Fruit fly (Drosophila melanogaster) whole organism, adult: ENCODE measurements around the gene CG43156.

Experiments used
- CG11617 ChIP-seq: fragments of 200-800 bp; sonication (Bioruptor generic); optimal IDR thresholded peaks from 2 replicates; lab custom pipeline; 2017; ENCODE audit warnings: mild to moderate bottlenecking, missing biosample characterization, missing genetic modification reagents, missing genetic modification characterization
- CG1620 ChIP-seq: fragments of 200-800 bp; sonication (Bioruptor generic); optimal IDR thresholded peaks from 2 replicates; lab custom pipeline; 2016; ENCODE audit warnings: missing biosample characterization, missing genetic modification characterization
- CG33017 ChIP-seq: fragments of 200-800 bp; sonication (Bioruptor generic); optimal IDR thresholded peaks from 2 replicates; lab custom pipeline; 2018; ENCODE audit warnings: missing biosample characterization, mild to moderate bottlenecking, missing genetic modification characterization, moderate library complexity
- CG5204 ChIP-seq: fragments of 200-800 bp; sonication (Bioruptor generic); optimal IDR thresholded peaks from 2 replicates; lab custom pipeline; 2016; ENCODE audit warnings: missing biosample characterization, missing genetic modification characterization
- CG7101 ChIP-seq: fragments of 200-800 bp; sonication (Bioruptor generic); optimal IDR thresholded peaks from 2 replicates; lab custom pipeline; 2018; ENCODE audit warnings: missing biosample characterization, mild to moderate bottlenecking, missing genetic modification characterization, moderate library complexity
- Clk ChIP-seq: fragments of 200-800 bp; sonication (Bioruptor generic); optimal IDR thresholded peaks from 2 replicates; lab custom pipeline; 2017; ENCODE audit warnings: missing biosample characterization, missing genetic modification characterization
- Crg-1 ChIP-seq: fragments of 200-800 bp; sonication (Bioruptor generic); optimal IDR thresholded peaks from 2 replicates; lab custom pipeline; 2016; ENCODE audit warnings: missing biosample characterization, missing genetic modification characterization
- Hr96 ChIP-seq: fragments of 200-800 bp; sonication (Bioruptor generic); optimal IDR thresholded peaks from 2 replicates; lab custom pipeline; 2016; ENCODE audit warnings: missing biosample characterization, missing genetic modification characterization
- Mnt ChIP-seq: fragments of 200-800 bp; sonication (Bioruptor generic); optimal IDR thresholded peaks from 2 replicates; lab custom pipeline; 2016; ENCODE audit warnings: missing biosample characterization, mild to moderate bottlenecking, missing genetic modification characterization
- cnc ChIP-seq, 2 experiments: fragments of >200 bp; optimal IDR thresholded peaks; 2 replicates each; lab custom pipeline; 2017
- kay ChIP-seq: fragments of 200-800 bp; sonication (Bioruptor generic); peaks from one replicate; lab custom pipeline; 2016; ENCODE audit warnings: missing biosample characterization, missing genetic modification characterization, borderline replicate concordance
- ovo ChIP-seq: fragments of 200-800 bp; sonication (Bioruptor generic); optimal IDR thresholded peaks from 2 replicates; lab custom pipeline; 2016; ENCODE audit warnings: missing biosample characterization, missing genetic modification characterization

DNA sequence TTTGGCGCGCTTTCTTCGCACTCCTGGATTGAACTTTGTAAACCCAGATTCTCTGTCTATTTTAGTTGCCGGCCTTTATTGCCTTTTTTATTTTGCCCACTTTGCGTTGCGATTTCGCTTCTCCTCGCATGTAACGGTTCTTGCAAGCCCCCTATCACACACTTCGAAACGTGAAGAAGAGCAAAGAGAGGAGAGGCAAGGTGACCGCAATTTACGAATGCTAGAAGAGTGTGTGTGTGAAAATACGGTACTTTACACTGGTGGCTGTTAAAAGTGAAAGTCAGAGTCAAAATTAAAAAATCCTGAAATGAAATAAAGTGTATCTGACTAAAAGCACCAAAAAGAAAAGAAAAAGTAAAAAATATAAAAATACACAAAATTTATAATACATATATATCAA, 12.5 kb downstream of the CG43156 start:
- TF ChIP-seq CG1620 (no peak), Crg-1 (no peak), kay (GFP tag; lab: Kevin White, UChicago) (no peak), CG33017 (tag; lab: Kevin White, UChicago) (no peak), CG7101 (no peak), ovo (GFP tag; lab: Kevin White, UChicago) (peak; percentile 79), Clk (GFP tag; lab: Kevin White, UChicago) (no peak), CG5204 (GFP tag; lab: Kevin White, UChicago) (no peak), CG11617 (no peak), Hr96 (GFP tag; lab: Kevin White, UChicago) (no peak), Mnt (GFP tag; lab: Kevin White, UChicago) (no peak), cnc (optimal IDR thresholded peaks at IDR 0.05; lab: Kevin White, UChicago) (no peak)
